Worm (Caenorhabditis elegans) whole organism, late embryonic: ENCODE measurements around the gene F54B11.11.

ENCODE experiments used
- C08G9.2 ChIP-seq: sonication (generic microtip); optimal IDR thresholded peaks from 2 replicates; lab custom pipeline; 2016; ENCODE audit warnings: mild to moderate bottlenecking, missing genetic modification characterization, moderate library complexity, missing compliant biosample characterization
- C38D4.7 ChIP-seq: fragments of 200-800 bp; sonication (Bioruptor generic); optimal IDR thresholded peaks from 2 replicates; lab custom pipeline; 2018; ENCODE audit warnings: mild to moderate bottlenecking, missing genetic modification characterization, moderate library complexity, missing compliant biosample characterization
- Y22D7AL.16 ChIP-seq: sonication (generic microtip); optimal IDR thresholded peaks from 2 replicates; lab custom pipeline; 2016; ENCODE audit warnings: missing genetic modification characterization, missing compliant biosample characterization
- ceh-14 ChIP-seq: sonication (generic microtip); optimal IDR thresholded peaks from 2 replicates; lab custom pipeline; 2016; ENCODE audit warnings: missing genotype, missing genetic modification characterization, missing compliant biosample characterization
- ceh-2 ChIP-seq: sonication (generic microtip); optimal IDR thresholded peaks from 2 replicates; lab custom pipeline; 2016; ENCODE audit warnings: missing genotype, missing genetic modification characterization, missing compliant biosample characterization
- ceh-24 ChIP-seq: sonication (generic microtip); optimal IDR thresholded peaks from 2 replicates; lab custom pipeline; 2016; ENCODE audit warnings: mild to moderate bottlenecking, missing genetic modification characterization, missing compliant biosample characterization
- ceh-30 ChIP-seq: fragments of 150-350 bp; optimal IDR thresholded peaks from 2 replicates; lab custom pipeline; 2014; ENCODE audit warnings: missing biosample characterization, missing genetic modification characterization
- ceh-31 ChIP-seq: sonication (generic microtip); optimal IDR thresholded peaks from 2 replicates; lab custom pipeline; 2016; ENCODE audit warnings: missing genetic modification characterization, missing compliant biosample characterization
- ceh-34 ChIP-seq: sonication (generic microtip); optimal IDR thresholded peaks from 2 replicates; lab custom pipeline; 2016; ENCODE audit warnings: mild to moderate bottlenecking, missing genetic modification characterization, missing compliant biosample characterization
- ceh-45 ChIP-seq: fragments of 200-800 bp; sonication (Bioruptor generic); IDR thresholded peaks from 2 replicates; pipeline ENCODE4 v1.3.6; 2022; ENCODE audit warnings: missing genetic modification reagents, missing genetic modification characterization, missing compliant biosample characterization
- ceh-48 ChIP-seq: sonication (generic microtip); optimal IDR thresholded peaks from 2 replicates; lab custom pipeline; 2016; ENCODE audit warnings: missing genetic modification characterization, inconsistent platforms, missing compliant biosample characterization
- ceh-9 ChIP-seq: sonication (generic microtip); optimal IDR thresholded peaks from 2 replicates; lab custom pipeline; 2016; ENCODE audit warnings: mild to moderate bottlenecking, missing genetic modification characterization, inconsistent platforms, missing compliant biosample characterization
- dmd-4 ChIP-seq: sonication (generic microtip); optimal IDR thresholded peaks from 2 replicates; lab custom pipeline; 2016; ENCODE audit warnings: borderline replicate concordance, missing genetic modification characterization, missing compliant biosample characterization
- dve-1 ChIP-seq: sonication (generic microtip); optimal IDR thresholded peaks from 2 replicates; lab custom pipeline; 2017; ENCODE audit warnings: antibody characterized with exemption, mild to moderate bottlenecking, missing genetic modification characterization, missing compliant biosample characterization
- ets-4 ChIP-seq: sonication (generic microtip); optimal IDR thresholded peaks from 2 replicates; lab custom pipeline; 2016; ENCODE audit warnings: missing genetic modification characterization, missing compliant biosample characterization
- eyg-1 ChIP-seq: sonication (generic microtip); optimal IDR thresholded peaks from 2 replicates; lab custom pipeline; 2016; ENCODE audit warnings: missing genotype, missing genetic modification characterization, missing compliant biosample characterization
- fkh-6 ChIP-seq: sonication (generic microtip); optimal IDR thresholded peaks from 2 replicates; lab custom pipeline; 2016; ENCODE audit warnings: missing genetic modification characterization, missing compliant biosample characterization
- hlh-30 ChIP-seq: sonication (generic microtip); optimal IDR thresholded peaks from 2 replicates; lab custom pipeline; 2017; ENCODE audit warnings: antibody characterized with exemption, missing genetic modification characterization, missing compliant biosample characterization; ENCODE audit not compliant: insufficient read depth
- hlh-6 ChIP-seq: sonication (generic microtip); optimal IDR thresholded peaks from 2 replicates; lab custom pipeline; 2016; ENCODE audit warnings: missing genotype, missing genetic modification characterization, missing compliant biosample characterization
- lim-6 ChIP-seq: sonication (generic microtip); optimal IDR thresholded peaks from 2 replicates; lab custom pipeline; 2016; ENCODE audit warnings: missing genetic modification characterization, missing compliant biosample characterization
- lin-11 ChIP-seq: fragments of 200-800 bp; sonication (Bioruptor generic); optimal IDR thresholded peaks from 2 replicates; lab custom pipeline; 2018; ENCODE audit warnings: mild to moderate bottlenecking, missing genetic modification characterization, missing compliant biosample characterization
- nfya-1 ChIP-seq: sonication (generic microtip); optimal IDR thresholded peaks from 2 replicates; lab custom pipeline; 2017; ENCODE audit warnings: missing genetic modification characterization, mild to moderate bottlenecking, missing compliant biosample characterization, antibody characterized with exemption, moderate library complexity
- pat-9 ChIP-seq: fragments of 200-800 bp; sonication (Bioruptor generic); optimal IDR thresholded peaks from 2 replicates; lab custom pipeline; 2018; ENCODE audit warnings: mild to moderate bottlenecking, missing genetic modification characterization, moderate library complexity, missing compliant biosample characterization
- pax-1 ChIP-seq: fragments of 150-350 bp; optimal IDR thresholded peaks from 2 replicates; lab custom pipeline; 2014; ENCODE audit warnings: missing biosample characterization, missing genetic modification characterization
- pha-2 ChIP-seq: sonication (generic microtip); optimal IDR thresholded peaks from 2 replicates; lab custom pipeline; 2017; ENCODE audit warnings: mild to moderate bottlenecking, missing genetic modification characterization, missing compliant biosample characterization
- pqm-1 ChIP-seq: sonication (generic microtip); optimal IDR thresholded peaks from 2 replicates; lab custom pipeline; 2016; ENCODE audit warnings: missing genetic modification characterization, missing compliant biosample characterization
- pros-1 ChIP-seq: fragments of 150-350 bp; optimal IDR thresholded peaks from 2 replicates; lab custom pipeline; 2014; ENCODE audit warnings: missing biosample characterization, missing genetic modification reagents, missing genetic modification characterization
- ref-2 ChIP-seq: sonication (generic microtip); optimal IDR thresholded peaks from 2 replicates; lab custom pipeline; 2016; ENCODE audit warnings: missing genetic modification characterization, missing compliant biosample characterization
- sdc-2 ChIP-seq: sonication (generic microtip); optimal IDR thresholded peaks from 2 replicates; lab custom pipeline; 2016; ENCODE audit warnings: missing genotype, missing genetic modification characterization, missing compliant biosample characterization
- syd-9 ChIP-seq: sonication (generic microtip); optimal IDR thresholded peaks from 2 replicates; lab custom pipeline; 2016; ENCODE audit warnings: mild to moderate bottlenecking, missing genetic modification characterization, moderate library complexity, missing compliant biosample characterization
- ttx-3 ChIP-seq: sonication (generic microtip); optimal IDR thresholded peaks from 2 replicates; lab custom pipeline; 2016; ENCODE audit warnings: missing genetic modification reagents, missing genetic modification characterization, missing compliant biosample characterization
- unc-3 ChIP-seq, 2 experiments: fragments of 200-800 bp in 1 of 2; sonication (Bioruptor generic) in 1 of 2; sonication (generic microtip) in 1 of 2; conservative IDR thresholded peaks in 1 of 2; optimal IDR thresholded peaks in 1 of 2; 2 replicates each; pipeline versions ENCODE4 v1.3.6 to Lab custom; 2016 to 2022; ENCODE audit warnings: missing compliant biosample characterization in 2 of 2, missing genetic modification characterization in 2 of 2, missing genetic modification reagents in 1 of 2
- unc-42 ChIP-seq: sonication (generic microtip); optimal IDR thresholded peaks from 2 replicates; lab custom pipeline; 2016; ENCODE audit warnings: missing genotype, missing genetic modification characterization, missing compliant biosample characterization
- unc-55 ChIP-seq: sonication (generic microtip); optimal IDR thresholded peaks from 2 replicates; lab custom pipeline; 2017; ENCODE audit warnings: missing biosample characterization, missing genetic modification reagents, missing genetic modification characterization
- zip-5 ChIP-seq: sonication (generic microtip); optimal IDR thresholded peaks from 2 replicates; lab custom pipeline; 2016; ENCODE audit warnings: missing genetic modification characterization, missing compliant biosample characterization
- ztf-16 ChIP-seq: sonication (generic microtip); optimal IDR thresholded peaks from 2 replicates; lab custom pipeline; 2017; ENCODE audit warnings: missing genetic modification characterization, missing compliant biosample characterization

F54B11.11 gene

ce11 chrX:13578483-13578882 is at the start of gene F54B11.11:
Gene F54B11.11, plus strand, starts transcription at chrX:13578783.
- TF ChIP-seq ceh-48 (tag; lab: Kevin White, UChicago), result no peak
- TF ChIP-seq Y22D7AL.16 (tag; lab: Kevin White, UChicago), result no peak
- TF ChIP-seq C38D4.7, result no peak

ce11 chrX:13530015-13530778 is 48.4 kb upstream of the F54B11.11 start:
- TF ChIP-seq ets-4 (tag; lab: Kevin White, UChicago), result no peak
- no peak for TF ChIP-seq ttx-3 (tag; lab: Kevin White, UChicago)
- TF ChIP-seq hlh-30 (tag; lab: Kevin White, UChicago), result no peak
- TF ChIP-seq hlh-6, result no peak
- TF ChIP-seq pros-1 (tag; lab: Kevin White, UChicago), result no peak
- no peak for TF ChIP-seq unc-42
- no peak for TF ChIP-seq unc-55

- TF ChIP-seq sdc-2 (tag; lab: Kevin White, UChicago) (peak; percentile 21), pax-1 (tag; lab: Kevin White, UChicago) (no peak), pat-9 (peak; percentile 5), ceh-34 (tag; lab: Kevin White, UChicago) (no peak), dmd-4 (no peak), ceh-30 (no peak), ceh-14 (tag; lab: Kevin White, UChicago) (no peak), ref-2 (tag; lab: Kevin White, UChicago) (peak; percentile 22), ceh-2 (tag; lab: Kevin White, UChicago) (no peak), ceh-31 (tag; lab: Kevin White, UChicago) (peak; percentile 27), eyg-1 (tag; lab: Kevin White, UChicago) (no peak), ceh-24 (tag; lab: Kevin White, UChicago) (no peak), fkh-6 (tag; lab: Kevin White, UChicago) (no peak), lin-11 (tag; lab: Kevin White, UChicago) (no peak), ceh-45 (GFP tag; lab: Robert Waterston, UW) (no peak), nfya-1 (tag; lab: Kevin White, UChicago) (no peak), unc-42 (peak; percentile 79)
Measured at ce11 chrX:13532424-13533309, 45.9 kb upstream of the F54B11.11 start, which contains the start of gene acr-12. Gene acr-12, plus strand, starts transcription at chrX:13532853.

- no peak for TF ChIP-seq C08G9.2 (tag; lab: Kevin White, UChicago)
- no peak for TF ChIP-seq dve-1 (tag; lab: Kevin White, UChicago)
- no peak for TF ChIP-seq ceh-9
- no peak for TF ChIP-seq syd-9 (tag; lab: Kevin White, UChicago)
- TF ChIP-seq unc-3 (GFP tag; conservative IDR thresholded peaks at IDR 0.05; lab: Robert Waterston, UW), result no peak
- no peak for TF ChIP-seq unc-3 (tag; optimal IDR thresholded peaks at IDR 0.05; lab: Kevin White, UChicago)
- TF ChIP-seq ceh-14 (tag; lab: Kevin White, UChicago), result no peak
- no peak for TF ChIP-seq pax-1 (tag; lab: Kevin White, UChicago)
- TF ChIP-seq ref-2 (tag; lab: Kevin White, UChicago), result no peak
- no peak for TF ChIP-seq pat-9
- TF ChIP-seq sdc-2 (tag; lab: Kevin White, UChicago), result no peak
- TF ChIP-seq fkh-6 (tag; lab: Kevin White, UChicago), result no peak
- no peak for TF ChIP-seq pha-2 (tag; lab: Kevin White, UChicago)
- TF ChIP-seq ets-4 (tag; lab: Kevin White, UChicago), result no peak
- no peak for TF ChIP-seq zip-5 (tag; lab: Kevin White, UChicago)
- TF ChIP-seq ceh-31 (tag; lab: Kevin White, UChicago), result no peak
- no peak for TF ChIP-seq pqm-1 (tag; lab: Kevin White, UChicago)
- no peak for TF ChIP-seq ztf-16
- TF ChIP-seq lim-6 (tag; lab: Kevin White, UChicago), result no peak
Measured at ce11 chrX:13536759-13537158, 41.8 kb upstream of the F54B11.11 start, which contains the start of gene R01E6.5. Gene R01E6.5, plus strand, starts transcription at chrX:13537059.
